Worm (Caenorhabditis elegans): ENCODE measurements around the gene abu-4.

Gene abu-4

DNA sequence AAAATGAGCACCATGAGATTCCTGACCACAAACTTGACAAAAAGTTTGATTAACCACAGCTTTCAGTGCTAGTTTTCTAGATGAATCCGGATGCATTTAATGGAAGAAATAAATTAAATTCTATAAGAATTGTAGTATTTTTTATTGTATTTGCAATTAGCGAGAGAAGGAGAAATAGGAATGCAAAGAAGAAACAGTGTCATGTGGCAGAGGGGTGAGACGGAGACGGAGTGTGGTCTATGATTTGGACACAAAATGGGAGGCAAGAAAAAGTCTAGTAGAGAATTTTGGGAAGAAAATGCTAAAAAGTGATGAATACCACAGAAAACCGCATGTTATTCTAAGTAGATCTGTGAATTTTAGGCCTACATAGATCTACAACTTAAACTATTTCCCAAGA, 3.4 kb downstream of the abu-4 start, which contains the start of gene nhr-59:
nhr-59 (minus strand) TSS at position 214 of the 400 bp plus-strand sequence.
- TF ChIP-seq ces-1 (GFP tag; optimal IDR thresholded peaks at IDR 0.05): peak; percentile 19
- TF ChIP-seq nhr-76 (tag; optimal IDR thresholded peaks at IDR 0.05): no peak

DNA sequence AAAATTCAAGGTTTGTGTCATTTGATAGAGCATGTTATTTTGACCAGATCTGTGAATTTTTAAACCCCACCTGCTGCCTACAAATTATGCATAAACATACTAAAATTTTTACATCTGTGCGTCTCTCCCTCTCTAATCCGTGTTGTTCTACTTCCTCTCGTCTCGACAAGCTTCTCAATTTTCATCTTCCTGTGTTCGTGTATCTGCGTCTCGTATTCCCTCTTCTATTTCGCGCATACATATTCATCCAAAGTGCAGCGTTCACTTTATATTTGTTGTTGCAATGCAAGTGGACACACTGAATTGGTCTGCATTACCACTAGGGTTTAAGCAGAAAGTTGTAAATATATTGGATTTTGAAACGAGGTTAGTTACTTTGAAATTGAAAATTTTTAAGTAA, 3.9 kb downstream of the abu-4 start, which contains the start of gene fbxa-137:
fbxa-137 (plus strand) TSS at position 274 of the 400 bp plus-strand sequence.
- TF ChIP-seq pha-4 (tag; optimal IDR thresholded peaks at IDR 0.05): peak; percentile 41
- TF ChIP-seq nhr-2 (tag; optimal IDR thresholded peaks at IDR 0.05): no peak
- TF ChIP-seq mls-2 (tag; optimal IDR thresholded peaks at IDR 0.05): peak; percentile 6
- TF ChIP-seq ces-1 (GFP tag; optimal IDR thresholded peaks at IDR 0.05): peak; percentile 50

DNA sequence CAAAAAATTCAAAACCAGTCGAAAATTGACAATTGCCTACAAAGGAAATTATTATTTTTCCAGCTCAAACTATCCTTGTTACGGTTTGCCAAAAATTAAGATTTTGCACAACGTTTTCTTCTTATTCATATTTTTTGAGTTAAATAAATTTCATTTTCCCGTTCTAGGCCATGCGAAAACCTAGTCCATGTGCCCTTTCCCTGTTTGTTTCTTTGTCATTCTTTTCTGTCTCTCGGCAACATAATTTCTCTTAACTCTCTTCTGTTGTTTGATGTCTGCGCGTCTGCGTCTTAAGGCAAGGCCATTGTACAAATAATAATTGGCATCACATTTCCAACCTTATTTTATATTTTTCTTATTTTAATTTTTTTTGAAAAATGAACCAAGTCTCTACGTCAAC, 6.9 kb downstream of the abu-4 start, which contains the start of gene nhr-228:
nhr-228 (plus strand) TSS at position 261 of the 400 bp plus-strand sequence.
- TF ChIP-seq elt-1 (tag; optimal IDR thresholded peaks at IDR 0.05; ENCODE audit: borderline replicate concordance, insufficient read depth) (no peak), ces-1 (GFP tag; optimal IDR thresholded peaks at IDR 0.05) (peak; percentile 43), sem-2 (GFP tag; optimal IDR thresholded peaks at IDR 0.05) (no peak), hlh-1 (tag; optimal IDR thresholded peaks at IDR 0.05) (no peak), cnd-1 (tag; optimal IDR thresholded peaks at IDR 0.05) (no peak), mep-1 (tag; optimal IDR thresholded peaks at IDR 0.05) (peak; percentile 40), snpc-4 (tag; optimal IDR thresholded peaks at IDR 0.05) (no peak), pha-4 (tag; optimal IDR thresholded peaks at IDR 0.05) (peak; percentile 14), nhr-237 (tag; optimal IDR thresholded peaks at IDR 0.05) (peak; percentile 34), unc-62 (GFP tag; optimal IDR thresholded peaks at IDR 0.05) (no peak), blmp-1 (tag; optimal IDR thresholded peaks at IDR 0.05) (no peak), zip-8 (tag; optimal IDR thresholded peaks at IDR 0.05) (no peak), flh-1 (GFP tag; optimal IDR thresholded peaks at IDR 0.05) (no peak), M03D4.4 (tag; optimal IDR thresholded peaks at IDR 0.05) (no peak), ceh-83 (GFP tag; optimal IDR thresholded peaks at IDR 0.05) (peak; percentile 3), nhr-76 (tag; optimal IDR thresholded peaks at IDR 0.05) (no peak), ceh-43 (GFP tag; optimal IDR thresholded peaks at IDR 0.05) (no peak)

DNA sequence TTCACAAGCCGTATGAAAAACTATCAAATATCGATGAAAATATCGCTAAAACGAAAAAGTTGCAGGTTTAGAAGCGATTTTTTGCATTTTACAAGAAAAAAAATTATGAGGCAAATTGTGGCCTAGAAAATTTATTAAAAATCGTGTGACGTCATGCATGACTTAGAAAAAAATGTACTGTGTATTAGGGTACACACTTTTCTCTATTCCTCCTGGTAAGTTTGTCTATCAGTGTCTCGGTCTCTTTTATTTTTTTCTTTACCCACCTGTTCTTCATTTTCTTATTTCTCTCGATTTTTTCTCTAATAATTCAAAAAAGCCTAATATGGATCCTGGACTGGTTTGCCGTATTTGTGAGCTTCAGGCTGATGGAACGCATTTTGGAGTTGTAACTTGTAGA, 10.5 kb downstream of the abu-4 start, which contains the start of gene nhr-227:
nhr-227 (plus strand) TSS at position 326 of the 400 bp plus-strand sequence.
- TF ChIP-seq M03D4.4 (tag; optimal IDR thresholded peaks at IDR 0.05): no peak
- no peak for TF ChIP-seq nhr-2 (tag; optimal IDR thresholded peaks at IDR 0.05)
- no peak for TF ChIP-seq nhr-12 (tag; optimal IDR thresholded peaks at IDR 0.05)
- no peak for TF ChIP-seq cnd-1 (tag; optimal IDR thresholded peaks at IDR 0.05)
- no peak for TF ChIP-seq zip-8 (tag; optimal IDR thresholded peaks at IDR 0.05)
- TF ChIP-seq blmp-1 (tag; optimal IDR thresholded peaks at IDR 0.05): no peak
- TF ChIP-seq snpc-4 (tag; optimal IDR thresholded peaks at IDR 0.05): no peak
- TF ChIP-seq elt-3 (tag; optimal IDR thresholded peaks at IDR 0.05): no peak
- no peak for TF ChIP-seq lsy-2 (tag; optimal IDR thresholded peaks at IDR 0.05)
- TF ChIP-seq hlh-1 (tag; optimal IDR thresholded peaks at IDR 0.05): no peak

DNA sequence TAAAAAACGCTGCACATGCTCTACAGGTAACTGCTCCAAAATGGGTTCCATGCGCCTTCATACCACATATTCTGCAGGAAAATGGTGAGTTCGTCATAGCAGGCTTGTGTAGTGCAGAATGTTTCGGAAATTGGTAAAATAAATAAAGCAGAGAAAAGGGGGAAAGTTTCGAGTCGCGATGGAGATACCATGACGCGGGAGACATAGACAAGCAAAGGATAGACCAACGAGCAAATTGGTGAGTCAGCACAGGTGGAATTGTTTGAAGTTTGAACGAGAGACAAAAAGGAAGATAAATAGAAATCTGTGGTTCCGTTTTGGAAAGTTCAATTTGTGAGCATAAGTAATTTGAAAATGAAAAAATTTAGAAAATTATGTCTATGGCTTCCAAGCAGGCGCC, 15.7 kb downstream of the abu-4 start, which contains the start of gene nhr-225:
nhr-225 (minus strand) TSS at position 146 of the 400 bp plus-strand sequence.
- TF ChIP-seq lsy-2 (tag; optimal IDR thresholded peaks at IDR 0.05) (no peak), ceh-39 (tag; optimal IDR thresholded peaks at IDR 0.05) (no peak), hlh-1 (tag; optimal IDR thresholded peaks at IDR 0.05) (no peak), ztf-11 (tag; optimal IDR thresholded peaks at IDR 0.05) (no peak), snpc-4 (tag; optimal IDR thresholded peaks at IDR 0.05) (no peak), elt-3 (tag; optimal IDR thresholded peaks at IDR 0.05) (no peak), unc-62 (GFP tag; optimal IDR thresholded peaks at IDR 0.05) (no peak), mab-5 (tag; optimal IDR thresholded peaks at IDR 0.05) (no peak), mep-1 (tag; optimal IDR thresholded peaks at IDR 0.05) (no peak), ces-1 (GFP tag; optimal IDR thresholded peaks at IDR 0.05) (no peak), ceh-43 (GFP tag; optimal IDR thresholded peaks at IDR 0.05) (no peak), drap-1 (GFP tag; optimal IDR thresholded peaks at IDR 0.05) (no peak), unc-120 (tag; optimal IDR thresholded peaks at IDR 0.05; ENCODE audit: poor library complexity, severe bottlenecking) (no peak), cnd-1 (tag; optimal IDR thresholded peaks at IDR 0.05) (no peak), M03D4.4 (tag; optimal IDR thresholded peaks at IDR 0.05) (no peak)

DNA sequence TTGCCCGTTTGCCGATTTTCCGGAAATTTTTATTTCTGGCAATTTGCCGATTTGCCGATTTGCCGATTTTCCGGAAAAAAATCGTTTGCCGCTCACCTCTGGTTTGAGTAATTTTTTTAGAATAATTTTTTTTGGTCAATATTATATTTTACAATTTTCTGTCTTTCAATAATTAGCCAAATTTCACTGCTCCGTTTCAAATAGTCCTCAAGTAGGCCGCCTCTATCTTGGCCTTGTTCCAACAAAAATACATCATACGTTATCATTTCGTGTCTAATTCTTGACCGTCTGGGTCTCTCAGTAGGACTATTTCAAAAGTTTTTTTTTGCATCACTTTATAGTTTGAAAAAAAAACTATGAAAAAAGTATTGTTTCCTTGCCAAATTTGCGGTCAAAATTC, 17.6 kb downstream of the abu-4 start, which contains the start of gene nhr-115:
nhr-115 (plus strand) TSS at position 301 of the 400 bp plus-strand sequence.
- TF ChIP-seq ham-2 (GFP tag; optimal IDR thresholded peaks at IDR 0.05): no peak
